Fruit fly (Drosophila melanogaster): ENCODE results near the gene Ucp4B.

Gene Ucp4B

dm6 chr2L:5990447-5990846 lies 20.8 kb downstream of the Ucp4B start:
- TF ChIP-seq CTCF (optimal IDR thresholded peaks at IDR 0.05), result no peak
- TF ChIP-seq CG8478 (optimal IDR thresholded peaks at IDR 0.05), result no peak

DNA sequence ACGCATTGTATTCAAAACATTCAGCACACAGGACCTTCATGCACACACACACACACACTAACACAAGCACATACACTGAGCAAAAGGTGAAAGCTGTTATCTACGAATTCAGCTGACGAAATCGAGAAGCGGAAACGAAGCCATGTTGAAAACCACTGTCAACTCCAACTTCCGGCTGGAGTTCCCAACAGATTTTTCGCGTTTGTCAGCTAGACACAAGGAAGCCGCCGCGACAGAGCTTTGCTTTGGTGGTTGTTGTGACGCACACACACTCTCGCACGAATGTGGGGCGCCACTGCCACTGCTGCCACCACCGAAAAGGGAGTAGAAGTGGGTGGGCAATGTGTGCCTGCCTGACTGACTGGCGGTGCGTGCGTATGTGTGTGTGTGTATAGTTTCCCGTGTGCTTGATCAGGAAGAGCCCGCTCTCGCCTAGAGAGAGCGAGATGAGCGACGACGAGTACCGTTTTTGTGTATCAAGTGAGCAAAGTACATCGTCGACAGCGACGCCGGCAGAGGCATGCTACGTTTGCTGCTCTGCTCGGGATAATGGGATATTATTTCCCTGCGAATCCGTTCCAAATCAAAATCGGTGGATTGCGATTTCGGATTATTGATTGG lies 28.1 kb downstream of the Ucp4B start:
- TF ChIP-seq CTCF (optimal IDR thresholded peaks at IDR 0.05) (no peak), CG8478 (optimal IDR thresholded peaks at IDR 0.05) (no peak)

DNA sequence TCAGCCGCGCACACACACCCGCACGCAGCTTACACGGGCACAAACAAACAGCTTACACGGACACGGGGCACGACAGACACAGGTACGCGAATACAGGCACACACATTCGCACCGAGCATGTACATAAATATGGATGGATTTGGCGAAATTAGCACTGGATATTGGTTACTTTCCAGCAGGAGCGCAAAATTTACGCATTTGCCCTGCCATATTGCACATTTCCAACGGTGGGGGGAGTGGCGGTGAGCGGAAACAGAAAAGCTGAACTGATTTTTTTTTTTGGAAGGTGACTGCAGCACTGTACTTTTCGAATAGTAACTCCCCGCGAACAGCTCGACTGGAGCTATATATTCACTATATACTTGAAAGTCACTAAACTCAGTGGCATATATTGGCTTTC lies 28.7 kb downstream of the Ucp4B start:
- TF ChIP-seq CTCF (optimal IDR thresholded peaks at IDR 0.05) (no peak), CG8478 (optimal IDR thresholded peaks at IDR 0.05) (no peak)

DNA sequence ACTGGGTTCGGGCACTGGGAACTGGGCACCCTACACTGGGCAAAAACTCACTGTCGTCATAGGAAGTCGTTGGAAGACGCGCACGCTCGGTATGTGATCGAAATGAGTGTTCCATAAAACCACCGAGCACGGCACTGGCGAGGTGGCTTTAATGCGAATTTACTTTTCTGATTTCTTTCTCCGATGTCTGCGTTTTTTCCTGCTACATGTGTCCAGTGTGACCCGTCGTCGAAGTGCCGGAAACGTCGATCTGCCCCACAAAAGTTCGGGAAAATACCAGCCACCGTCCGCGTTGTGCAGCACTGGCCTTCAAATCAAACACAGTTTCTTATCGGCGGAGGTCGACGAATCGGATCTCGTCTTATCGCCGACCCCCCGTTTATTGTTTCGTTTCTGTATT lies 29.6 kb downstream of the Ucp4B start, which contains the start of gene Kdm5:
TSS of gene Kdm5 (minus strand) at position 255 of the 400 bp plus-strand sequence.
- TF ChIP-seq CG8478 (optimal IDR thresholded peaks at IDR 0.05) (no peak), CTCF (optimal IDR thresholded peaks at IDR 0.05) (peak in 1 of 2 experiments; percentile 7)

DNA sequence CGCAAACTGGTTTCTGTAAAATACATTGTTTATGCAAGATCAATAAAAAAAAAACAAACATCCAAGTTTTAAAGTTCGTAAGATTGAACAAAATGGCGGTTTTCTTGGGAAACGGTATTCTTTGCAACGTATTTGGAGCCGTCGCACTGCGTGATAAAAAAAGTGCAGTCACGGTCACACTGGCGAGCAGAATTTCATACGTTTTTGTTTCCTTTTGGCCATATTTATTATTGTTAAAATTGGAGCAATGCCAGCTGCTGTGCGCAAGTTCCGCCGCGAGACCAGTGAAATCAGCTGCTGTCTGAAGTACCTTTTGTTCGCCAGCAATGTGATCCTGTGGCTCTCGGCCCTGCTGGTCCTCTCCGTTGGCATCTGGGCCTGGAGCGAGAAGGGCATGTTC lies 30.4 kb downstream of the Ucp4B start, which contains the start of gene Tsp26A:
TSS of gene Tsp26A (plus strand) at position 164 of the 400 bp plus-strand sequence.
- TF ChIP-seq CG8478 (optimal IDR thresholded peaks at IDR 0.05), result no peak
- TF ChIP-seq CTCF (optimal IDR thresholded peaks at IDR 0.05), result no peak

- no peak for TF ChIP-seq CG8478 (optimal IDR thresholded peaks at IDR 0.05)
- TF ChIP-seq CTCF (optimal IDR thresholded peaks at IDR 0.05), result no peak
Observed at dm6 chr2L:6006508-6007232, 37.0 kb downstream of the Ucp4B start, which contains the start of gene Gal. TSS of gene Gal (minus strand) at chr2L:6006827.

DNA sequence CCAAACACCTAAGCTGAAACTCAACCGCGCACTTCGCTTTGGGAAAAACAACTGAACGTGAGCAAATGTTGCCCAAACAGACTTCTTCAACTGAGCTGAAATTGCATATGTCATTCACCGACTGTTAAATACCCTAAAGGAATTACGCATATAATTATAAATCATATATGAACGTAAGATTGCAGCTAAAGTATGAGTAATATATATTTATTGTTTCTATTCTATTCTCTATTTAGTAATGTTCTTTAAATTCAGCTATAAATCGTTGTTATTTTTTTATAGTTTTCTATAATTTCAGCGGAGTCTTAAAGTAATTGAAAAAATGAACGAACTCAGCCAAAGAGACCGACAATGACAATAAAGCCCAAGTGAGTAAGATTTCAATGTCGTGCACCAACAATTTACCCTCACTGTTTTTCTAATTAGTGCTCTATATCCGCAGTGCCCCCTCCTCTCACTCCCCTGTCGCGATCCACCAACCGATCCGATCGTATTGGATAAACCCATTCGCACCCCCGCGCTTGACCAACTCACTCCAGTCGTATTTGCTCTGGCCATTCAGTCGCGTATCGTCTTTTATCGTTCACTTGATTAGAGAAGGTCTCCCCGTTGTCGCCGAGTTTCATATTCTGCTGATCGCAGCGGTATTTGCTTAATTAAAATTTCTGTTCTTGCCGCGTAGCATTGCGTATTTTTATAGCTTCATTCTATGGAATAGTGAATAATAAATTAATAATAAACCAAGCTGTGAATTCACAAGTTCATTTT lies 42.8 kb downstream of the Ucp4B start, which contains the start of gene CG9098:
TSS of gene CG9098 (minus strand) at position 36 of the 768 bp plus-strand sequence.
- TF ChIP-seq CTCF (optimal IDR thresholded peaks at IDR 0.05), result no peak
- no peak for TF ChIP-seq CG8478 (optimal IDR thresholded peaks at IDR 0.05)

dm6 chr2L:6013071-6013417 lies 43.4 kb downstream of the Ucp4B start:
- TF ChIP-seq CTCF (optimal IDR thresholded peaks at IDR 0.05), result peak; percentile 24 to 34
- TF ChIP-seq CG8478 (optimal IDR thresholded peaks at IDR 0.05), result no peak

dm6 chr2L:6019352-6020131 lies 49.9 kb downstream of the Ucp4B start, which contains the start of gene H2.0:
TSS of gene H2.0 (minus strand) at chr2L:6019402.
- TF ChIP-seq CG8478 (optimal IDR thresholded peaks at IDR 0.05), result no peak

DNA sequence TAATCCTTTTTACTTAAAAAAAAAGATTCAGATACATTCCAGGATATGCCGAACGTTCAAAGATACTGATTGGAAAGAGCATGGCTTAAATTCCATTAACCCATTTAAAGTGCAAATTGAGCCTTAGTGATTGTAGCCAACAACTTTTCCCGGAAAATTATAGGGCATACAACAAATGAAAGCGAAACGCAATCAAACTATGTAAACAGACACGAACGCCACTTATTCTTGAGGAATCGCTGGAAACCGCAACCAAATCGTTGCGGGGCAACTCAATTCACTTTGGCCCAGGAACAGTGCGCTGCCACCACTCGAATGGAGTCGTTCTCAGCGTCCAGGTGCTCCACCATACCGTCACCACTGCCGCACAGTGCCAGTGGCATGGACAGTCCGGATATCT lies 50.9 kb downstream of the Ucp4B start, which contains the start of gene CG13996:
TSS of gene CG13996 (plus strand) at position 301 of the 400 bp plus-strand sequence.
- TF ChIP-seq CG8478 (optimal IDR thresholded peaks at IDR 0.05) (no peak), CTCF (optimal IDR thresholded peaks at IDR 0.05) (no peak)

All from S2 (cell line).